Worm (Caenorhabditis elegans) whole organism, L1 larva: ENCODE measurements around the gene C03H5.7.

Experiments
- C04F5.9 ChIP-seq: sonication (generic microtip); optimal IDR thresholded peaks from 2 replicates; lab custom pipeline; 2016; ENCODE audit warnings: missing genetic modification characterization, missing compliant biosample characterization
- C34B4.2 ChIP-seq: sonication (generic microtip); optimal IDR thresholded peaks from 2 replicates; lab custom pipeline; 2017; ENCODE audit warnings: mild to moderate bottlenecking, missing genetic modification characterization, missing compliant biosample characterization
- F16B12.6 ChIP-seq: fragments of 150-350 bp; optimal IDR thresholded peaks from 2 replicates; lab custom pipeline; 2014; ENCODE audit warnings: missing biosample characterization, missing genetic modification characterization
- Y116A8C.19 ChIP-seq: sonication (generic microtip); optimal IDR thresholded peaks from 2 replicates; lab custom pipeline; 2016; ENCODE audit warnings: missing compliant biosample characterization, missing genetic modification characterization, borderline replicate concordance
- aha-1 ChIP-seq: fragments of 150-350 bp; optimal IDR thresholded peaks from 2 replicates; lab custom pipeline; 2014; ENCODE audit warnings: missing biosample characterization, missing genetic modification characterization
- blmp-1 ChIP-seq: fragments of 150-350 bp; optimal IDR thresholded peaks from 2 replicates; lab custom pipeline; 2014; ENCODE audit warnings: missing biosample characterization, missing genetic modification characterization
- ceh-63 ChIP-seq: fragments of 200-800 bp; sonication (Bioruptor generic); optimal IDR thresholded peaks from 2 replicates; lab custom pipeline; 2018; ENCODE audit warnings: mild to moderate bottlenecking, missing genetic modification characterization, missing compliant biosample characterization
- ceh-8 ChIP-seq: fragments of 200-800 bp; sonication (Bioruptor generic); optimal IDR thresholded peaks from 2 replicates; lab custom pipeline; 2018; ENCODE audit warnings: mild to moderate bottlenecking, missing genetic modification characterization, moderate library complexity, missing compliant biosample characterization
- ceh-88 ChIP-seq: fragments of 200-800 bp; sonication (Bioruptor generic); IDR thresholded peaks from 2 replicates; pipeline ENCODE4 v1.3.6; 2022; ENCODE audit warnings: missing genetic modification characterization, missing compliant biosample characterization
- ces-1 ChIP-seq: fragments of 150-350 bp; optimal IDR thresholded peaks from 2 replicates; lab custom pipeline; 2014; ENCODE audit warnings: missing biosample characterization, missing genetic modification reagents, missing genetic modification characterization
- dpl-1 ChIP-seq, 3 experiments: fragments of 150-350 bp in 2 of 3; sonication (generic microtip) in 1 of 3; optimal IDR thresholded peaks; 2 replicates each; lab custom pipeline; 2014 to 2017; ENCODE audit warnings: missing biosample characterization in 3 of 3, missing genetic modification characterization in 3 of 3, missing genetic modification reagents in 3 of 3
- efl-1 ChIP-seq, 4 experiments: fragments of 150-350 bp; optimal IDR thresholded peaks in 3 of 4; peaks in 1 of 4; 1 replicate in 1 of 4; 2 replicates in 3 of 4; lab custom pipeline; 2014; ENCODE audit warnings: missing biosample characterization in 2 of 4, missing genetic modification characterization in 2 of 4, missing genetic modification reagents in 2 of 4
- elt-2 ChIP-seq: sonication (generic microtip); optimal IDR thresholded peaks from 2 replicates; lab custom pipeline; 2016; ENCODE audit warnings: missing genetic modification characterization, mild to moderate bottlenecking, inconsistent platforms, missing compliant biosample characterization, missing genetic modification reagents
- elt-3 ChIP-seq, 6 experiments: fragments of 150-350 bp in 1 of 6; sonication (generic microtip); optimal IDR thresholded peaks; 2 replicates each; lab custom pipeline; 2017 to 2018; ENCODE audit warnings: missing biosample characterization in 6 of 6, missing genetic modification characterization in 6 of 6, inconsistent platforms in 1 of 6
- fkh-8 ChIP-seq: sonication (generic microtip); optimal IDR thresholded peaks from 2 replicates; lab custom pipeline; 2016; ENCODE audit warnings: mild to moderate bottlenecking, missing genetic modification characterization, missing compliant biosample characterization
- fos-1 ChIP-seq: fragments of 150-350 bp; optimal IDR thresholded peaks from 2 replicates; lab custom pipeline; 2014; ENCODE audit warnings: missing biosample characterization, missing genetic modification characterization
- grh-1 ChIP-seq: fragments of 200-800 bp; sonication (Bioruptor generic); IDR thresholded peaks from 2 replicates; pipeline ENCODE4 v1.3.6; 2022; ENCODE audit warnings: missing genetic modification reagents, missing genetic modification characterization, missing compliant biosample characterization
- hlh-17 ChIP-seq: fragments of 200-800 bp; sonication (Bioruptor generic); optimal IDR thresholded peaks from 2 replicates; lab custom pipeline; 2018; ENCODE audit warnings: missing genetic modification characterization, mild to moderate bottlenecking, missing compliant biosample characterization, moderate library complexity, borderline replicate concordance
- hpl-2 ChIP-seq: fragments of 150-350 bp; optimal IDR thresholded peaks from 2 replicates; lab custom pipeline; 2014; ENCODE audit warnings: missing biosample characterization, missing genetic modification reagents, missing genetic modification characterization
- lin-14 ChIP-seq: fragments of 200-800 bp; sonication (Bioruptor generic); optimal IDR thresholded peaks from 2 replicates; lab custom pipeline; 2018; ENCODE audit warnings: mild to moderate bottlenecking, missing genetic modification characterization, moderate library complexity, missing compliant biosample characterization
- lsy-2 ChIP-seq, 2 experiments: fragments of 150-350 bp; optimal IDR thresholded peaks; 2 replicates each; lab custom pipeline; 2014; ENCODE audit warnings: missing biosample characterization in 2 of 2, missing genetic modification characterization in 2 of 2
- mab-9 ChIP-seq: fragments of 200-800 bp; sonication (Bioruptor generic); IDR thresholded peaks from 2 replicates; pipeline ENCODE4 v1.3.6; 2022; ENCODE audit warnings: missing genetic modification reagents, missing genetic modification characterization, missing compliant biosample characterization
- mep-1 ChIP-seq: fragments of 150-350 bp; optimal IDR thresholded peaks from 2 replicates; lab custom pipeline; 2014; ENCODE audit warnings: missing biosample characterization, missing genetic modification characterization
- nhr-11 ChIP-seq: fragments of 150-350 bp; optimal IDR thresholded peaks from 2 replicates; lab custom pipeline; 2014; ENCODE audit warnings: missing biosample characterization, missing genetic modification characterization
- nhr-19 ChIP-seq: fragments of 200-800 bp; sonication (Bioruptor generic); conservative IDR thresholded peaks from 2 replicates; pipeline ENCODE4 v1.3.6; 2022; ENCODE audit warnings: missing genetic modification characterization, missing compliant biosample characterization
- nhr-71 ChIP-seq: sonication (generic microtip); optimal IDR thresholded peaks from 2 replicates; lab custom pipeline; 2016; ENCODE audit warnings: mild to moderate bottlenecking, missing genetic modification characterization, moderate library complexity, missing compliant biosample characterization
- nhr-84 ChIP-seq: sonication (generic microtip); optimal IDR thresholded peaks from 2 replicates; lab custom pipeline; 2017; ENCODE audit warnings: missing biosample characterization, missing genetic modification characterization
- nhr-85 ChIP-seq: sonication (generic microtip); peaks from one replicate; lab custom pipeline; 2016; ENCODE audit warnings: missing genetic modification characterization, inconsistent platforms, missing compliant biosample characterization
- nhr-90 ChIP-seq: sonication (generic microtip); optimal IDR thresholded peaks from 2 replicates; lab custom pipeline; 2016; ENCODE audit warnings: mild to moderate bottlenecking, missing genetic modification characterization, missing compliant biosample characterization; ENCODE audit not compliant: poor library complexity
- pag-3 ChIP-seq: sonication (generic microtip); optimal IDR thresholded peaks from 2 replicates; lab custom pipeline; 2017; ENCODE audit warnings: missing genetic modification characterization, mild to moderate bottlenecking, missing compliant biosample characterization, antibody characterized with exemption, borderline replicate concordance; ENCODE audit not compliant: insufficient read depth
- pqm-1 ChIP-seq: sonication (generic microtip); optimal IDR thresholded peaks from 3 replicates; lab custom pipeline; 2017; ENCODE audit warnings: missing biosample characterization, missing genetic modification characterization
- rnt-1 ChIP-seq: sonication (generic microtip); optimal IDR thresholded peaks from 2 replicates; lab custom pipeline; 2016; ENCODE audit warnings: mild to moderate bottlenecking, missing genetic modification characterization, moderate library complexity, missing compliant biosample characterization
- skn-1 ChIP-seq: fragments of 150-350 bp; optimal IDR thresholded peaks from 2 replicates; lab custom pipeline; 2014; ENCODE audit warnings: missing biosample characterization, missing genetic modification characterization
- snu-23 ChIP-seq: sonication (generic microtip); optimal IDR thresholded peaks from 2 replicates; lab custom pipeline; 2016; ENCODE audit warnings: missing genetic modification characterization, missing compliant biosample characterization
- sox-4 ChIP-seq: sonication (generic microtip); optimal IDR thresholded peaks from 2 replicates; lab custom pipeline; 2016; ENCODE audit warnings: missing genetic modification characterization, missing compliant biosample characterization
- sptf-1 ChIP-seq: fragments of 150-350 bp; optimal IDR thresholded peaks from 2 replicates; lab custom pipeline; 2014; ENCODE audit warnings: missing biosample characterization, missing genetic modification characterization
- swsn-7 ChIP-seq: sonication (generic microtip); optimal IDR thresholded peaks from 2 replicates; lab custom pipeline; 2016; ENCODE audit warnings: missing genetic modification characterization, missing compliant biosample characterization
- tbx-2 ChIP-seq: sonication (generic microtip); optimal IDR thresholded peaks from 2 replicates; lab custom pipeline; 2016; ENCODE audit warnings: missing genetic modification characterization, missing compliant biosample characterization
- xbp-1 ChIP-seq: sonication (generic microtip); optimal IDR thresholded peaks from 2 replicates; lab custom pipeline; 2016; ENCODE audit warnings: missing genetic modification characterization, missing compliant biosample characterization
- zag-1 ChIP-seq: fragments of 150-350 bp; optimal IDR thresholded peaks from 2 replicates; lab custom pipeline; 2014; ENCODE audit warnings: missing biosample characterization, missing genetic modification characterization
- ztf-11 ChIP-seq, 2 experiments: sonication (generic microtip); optimal IDR thresholded peaks; 2 replicates each; lab custom pipeline; 2016 to 2017; ENCODE audit warnings: missing genetic modification characterization in 2 of 2, missing biosample characterization in 1 of 2, missing compliant biosample characterization in 1 of 2

The C03H5.7 gene

ce11 chrII:337233-337832 is 42.7 kb upstream of the C03H5.7 start, which contains the start of gene cpn-2:
cpn-2 (plus strand) TSS chrII:337782.
- TF ChIP-seq zag-1 (no peak), blmp-1 (tag; lab: Kevin White, UChicago) (peak; percentile 97), nhr-85 (tag; lab: Kevin White, UChicago) (peak; percentile 17)

ce11 chrII:340224-340623 is 39.8 kb upstream of the C03H5.7 start, which contains the start of gene clc-31:
clc-31 (plus strand) TSS chrII:340524.
- peak; percentile 87 for TF ChIP-seq ceh-8
- TF ChIP-seq elt-3 (tag; optimal IDR thresholded peaks at IDR 0.05; lab: Kevin White, UChicago), result no peak

- TF ChIP-seq efl-1 (optimal IDR thresholded peaks at IDR 0.05; lab: Kevin White, UChicago) (no peak), efl-1 (GFP tag; optimal IDR thresholded peaks at IDR 0.05 in 1 of 2; lab: Kevin White, UChicago) (peak in 1 of 2 experiments; percentile 28), rnt-1 (tag; lab: Kevin White, UChicago) (no peak)
These were observed 39.3 kb upstream of the C03H5.7 start for ce11 chrII:340714-341113.

- TF ChIP-seq ces-1 (GFP tag; lab: Kevin White, UChicago) (no peak), ztf-11 (tag; optimal IDR thresholded peaks at IDR 0.05; lab: Kevin White, UChicago) (no peak), F16B12.6 (tag; lab: Kevin White, UChicago) (no peak), C34B4.2 (no peak), sptf-1 (tag; lab: Kevin White, UChicago) (no peak), hlh-17 (GFP tag; lab: Kevin White, UChicago) (no peak), rnt-1 (tag; lab: Kevin White, UChicago) (no peak), skn-1 (tag; lab: Kevin White, UChicago) (no peak), fos-1 (tag; lab: Kevin White, UChicago) (no peak), mab-9 (GFP tag; lab: Robert Waterston, UW) (no peak), mep-1 (tag; lab: Kevin White, UChicago) (no peak), efl-1 (optimal IDR thresholded peaks at IDR 0.05; lab: Kevin White, UChicago) (no peak), efl-1 (GFP tag; optimal IDR thresholded peaks at IDR 0.05 in 1 of 2; lab: Kevin White, UChicago) (no peak), nhr-90 (tag; lab: Kevin White, UChicago) (no peak), elt-2 (tag; lab: Kevin White, UChicago) (no peak), grh-1 (GFP tag; lab: Robert Waterston, UW) (no peak), pag-3 (no peak)
- TF ChIP-seq, all 84 proteins: peak for 0
These were observed 38.8 kb upstream of the C03H5.7 start for ce11 chrII:341282-341681.

- TF ChIP-seq hpl-2 (GFP tag; lab: Kevin White, UChicago) (no peak), dpl-1 (GFP tag; optimal IDR thresholded peaks at IDR 0.05; lab: Kevin White, UChicago) (peak; percentile 14 to 59 (median 23)), sptf-1 (tag; lab: Kevin White, UChicago) (no peak), sox-4 (tag; lab: Kevin White, UChicago) (no peak), F16B12.6 (tag; lab: Kevin White, UChicago) (peak; percentile 43), nhr-71 (peak; percentile 67), efl-1 (optimal IDR thresholded peaks at IDR 0.05; lab: Kevin White, UChicago) (peak; percentile 62 to 65), efl-1 (GFP tag; optimal IDR thresholded peaks at IDR 0.05 in 1 of 2; lab: Kevin White, UChicago) (peak; percentile 53 to 90), tbx-2 (peak; percentile 46), aha-1 (tag; lab: Kevin White, UChicago) (no peak), ceh-63 (GFP tag; lab: Kevin White, UChicago) (no peak), pqm-1 (no peak), ceh-8 (peak; percentile 90), lin-14 (no peak), xbp-1 (tag; lab: Kevin White, UChicago) (peak; percentile 48), skn-1 (tag; lab: Kevin White, UChicago) (peak; percentile 39), fkh-8 (tag; lab: Kevin White, UChicago) (no peak), swsn-7 (tag; lab: Kevin White, UChicago) (peak; percentile 66), lsy-2 (tag; optimal IDR thresholded peaks at IDR 0.05; lab: Kevin White, UChicago) (peak; percentile 55 to 58), nhr-19 (GFP tag; lab: Robert Waterston, UW) (0 out of 2 replicates have a peak, but pooled peaks have one; percentile 23), nhr-84 (no peak), snu-23 (GFP tag; lab: Kevin White, UChicago) (peak; percentile 58), nhr-11 (no peak), Y116A8C.19 (tag; lab: Kevin White, UChicago) (no peak), hlh-17 (GFP tag; lab: Kevin White, UChicago) (no peak), blmp-1 (tag; lab: Kevin White, UChicago) (peak; percentile 4), C04F5.9 (tag; lab: Kevin White, UChicago) (peak; percentile 9), elt-3 (tag; optimal IDR thresholded peaks at IDR 0.05; lab: Kevin White, UChicago) (no peak), ceh-88 (GFP tag; lab: Robert Waterston, UW) (no peak)
These were observed 32.3 kb upstream of the C03H5.7 start, which contains the start of gene D1069.3 for ce11 chrII:347734-348133. D1069.3 (minus strand) TSS chrII:347891.
